Fruit fly (Drosophila melanogaster) whole organism, embryonic: Measurements from ENCODE around the gene Ir87a.

Experiments used
- BEAF-32 ChIP-seq: fragments of 200-800 bp; sonication (Bioruptor generic); optimal IDR thresholded peaks from 3 replicates; lab custom pipeline; 2017; ENCODE audit warnings: missing biosample characterization, missing genetic modification characterization, mild to moderate bottlenecking, moderate library complexity, missing genetic modification reagents
- CG10543 ChIP-seq: fragments of 200-800 bp; sonication (Bioruptor generic); optimal IDR thresholded peaks from 3 replicates; lab custom pipeline; 2017; ENCODE audit warnings: missing biosample characterization, mild to moderate bottlenecking, missing genetic modification characterization, moderate library complexity
- CG12071 ChIP-seq: fragments of 200-800 bp; sonication (Bioruptor generic); optimal IDR thresholded peaks from 3 replicates; lab custom pipeline; 2018; ENCODE audit warnings: missing biosample characterization, mild to moderate bottlenecking, missing genetic modification characterization
- CG12104 ChIP-seq: fragments of 200-800 bp; sonication (Bioruptor generic); optimal IDR thresholded peaks from 3 replicates; lab custom pipeline; 2016; ENCODE audit warnings: missing biosample characterization, missing genetic modification characterization
- CG12299 ChIP-seq: fragments of 200-800 bp; sonication (Bioruptor generic); optimal IDR thresholded peaks from 2 replicates; lab custom pipeline; 2018; ENCODE audit warnings: missing biosample characterization, mild to moderate bottlenecking, missing genetic modification characterization
- CG1233 ChIP-seq: fragments of 200-800 bp; sonication (Bioruptor generic); optimal IDR thresholded peaks from 4 replicates; lab custom pipeline; 2018; ENCODE audit warnings: missing biosample characterization, mild to moderate bottlenecking, missing genetic modification characterization
- CG12659 ChIP-seq: fragments of 200-800 bp; sonication (Bioruptor generic); optimal IDR thresholded peaks from 3 replicates; lab custom pipeline; 2017; ENCODE audit warnings: mild to moderate bottlenecking, missing biosample characterization, missing genetic modification reagents, missing genetic modification characterization
- CG13624 ChIP-seq: fragments of 200-800 bp; sonication (Bioruptor generic); optimal IDR thresholded peaks from 2 replicates; lab custom pipeline; 2016; ENCODE audit warnings: missing biosample characterization, missing genetic modification characterization
- CG13775 ChIP-seq: fragments of 200-800 bp; sonication (Bioruptor generic); optimal IDR thresholded peaks from 3 replicates; lab custom pipeline; 2017; ENCODE audit warnings: missing biosample characterization, mild to moderate bottlenecking, missing genetic modification characterization
- CG14965 ChIP-seq: fragments of 200-800 bp; sonication (Bioruptor generic); optimal IDR thresholded peaks from 2 replicates; lab custom pipeline; 2016; ENCODE audit warnings: missing biosample characterization, missing genetic modification characterization, borderline replicate concordance
- CG15269 ChIP-seq: fragments of 200-800 bp; sonication (Bioruptor generic); optimal IDR thresholded peaks from 2 replicates; lab custom pipeline; 2018; ENCODE audit warnings: missing biosample characterization, mild to moderate bottlenecking, missing genetic modification characterization, moderate library complexity
- CG15696 ChIP-seq: fragments of 200-800 bp; sonication (Bioruptor generic); optimal IDR thresholded peaks from 2 replicates; lab custom pipeline; 2019; ENCODE audit warnings: missing biosample characterization, mild to moderate bottlenecking, missing genetic modification characterization, moderate library complexity
- CG1603 ChIP-seq: fragments of 200-800 bp; sonication (Bioruptor generic); optimal IDR thresholded peaks from 2 replicates; lab custom pipeline; 2019; ENCODE audit warnings: missing biosample characterization, mild to moderate bottlenecking, missing genetic modification characterization, moderate library complexity
- CG17328 ChIP-seq: fragments of 200-800 bp; sonication (Bioruptor generic); IDR thresholded peaks from 2 replicates; pipeline ENCODE4 v1.3.6; 2022; ENCODE audit warnings: missing biosample characterization, missing genetic modification characterization
- CG18619 ChIP-seq: fragments of 200-800 bp; sonication (Bioruptor generic); optimal IDR thresholded peaks from 3 replicates; lab custom pipeline; 2017; ENCODE audit warnings: missing biosample characterization, mild to moderate bottlenecking, missing genetic modification characterization
- CG2129 ChIP-seq: fragments of 200-800 bp; sonication (Bioruptor generic); IDR thresholded peaks from 2 replicates; pipeline ENCODE4 v1.3.6; 2022; ENCODE audit warnings: missing biosample characterization, missing genetic modification characterization; ENCODE audit not compliant: partially characterized antibody
- CG2202 ChIP-seq: fragments of 200-800 bp; sonication (Bioruptor generic); optimal IDR thresholded peaks from 2 replicates; lab custom pipeline; 2018; ENCODE audit warnings: missing biosample characterization, mild to moderate bottlenecking, missing genetic modification characterization
- CG3407 ChIP-seq: fragments of 200-800 bp; sonication (Bioruptor generic); optimal IDR thresholded peaks from 2 replicates; lab custom pipeline; 2018; ENCODE audit warnings: missing biosample characterization, mild to moderate bottlenecking, missing genetic modification characterization
- CG4424 ChIP-seq: fragments of 200-800 bp; sonication (Bioruptor generic); optimal IDR thresholded peaks from 3 replicates; lab custom pipeline; 2016; ENCODE audit warnings: missing biosample characterization, missing genetic modification characterization
- CG7271 ChIP-seq: fragments of 200-800 bp; sonication (Bioruptor generic); optimal IDR thresholded peaks from 2 replicates; lab custom pipeline; 2018; ENCODE audit warnings: missing biosample characterization, mild to moderate bottlenecking, missing genetic modification characterization, moderate library complexity
- CG7556 ChIP-seq: fragments of 200-800 bp; sonication (Bioruptor generic); optimal IDR thresholded peaks from 2 replicates; lab custom pipeline; 2017; ENCODE audit warnings: missing biosample characterization, mild to moderate bottlenecking, missing genetic modification characterization
- CG8089 ChIP-seq: fragments of 200-800 bp; sonication (Bioruptor generic); optimal IDR thresholded peaks from 3 replicates; lab custom pipeline; 2016; ENCODE audit warnings: missing biosample characterization, missing genetic modification characterization
- CG8359 ChIP-seq: fragments of 200-800 bp; sonication (Bioruptor generic); optimal IDR thresholded peaks from 2 replicates; lab custom pipeline; 2017; ENCODE audit warnings: missing biosample characterization, mild to moderate bottlenecking, missing genetic modification characterization, borderline replicate concordance
- CG8478 ChIP-seq: fragments of >200 bp; optimal IDR thresholded peaks from 2 replicates; lab custom pipeline; 2018
- Chrac-16 ChIP-seq: fragments of 200-800 bp; sonication (Bioruptor generic); optimal IDR thresholded peaks from 3 replicates; lab custom pipeline; 2016; ENCODE audit warnings: missing biosample characterization, missing genetic modification characterization
- Gug ChIP-seq: fragments of 200-800 bp; sonication (Bioruptor generic); IDR thresholded peaks from 4 replicates; pipeline ENCODE4 v1.3.6; 2022; ENCODE audit warnings: missing biosample characterization, missing genetic modification characterization
- NK7.1 ChIP-seq: fragments of 200-800 bp; sonication (Bioruptor generic); optimal IDR thresholded peaks from 3 replicates; lab custom pipeline; 2016; ENCODE audit warnings: missing biosample characterization, missing genetic modification characterization
- Ptx1 ChIP-seq: fragments of 200-800 bp; sonication (Bioruptor generic); IDR thresholded peaks from 2 replicates; pipeline ENCODE4 v1.3.6; 2022; ENCODE audit warnings: missing biosample characterization, missing genetic modification characterization
- Sry-δ ChIP-seq: fragments of 200-800 bp; sonication (Bioruptor generic); optimal IDR thresholded peaks from 2 replicates; lab custom pipeline; 2016; ENCODE audit warnings: missing biosample characterization, missing genetic modification characterization
- bcd ChIP-seq: fragments of 200-800 bp; sonication (Bioruptor generic); optimal IDR thresholded peaks from 2 replicates; lab custom pipeline; 2017; ENCODE audit warnings: missing biosample characterization, mild to moderate bottlenecking, missing genetic modification characterization
- bigmax ChIP-seq: fragments of 200-800 bp; sonication (Bioruptor generic); optimal IDR thresholded peaks from 2 replicates; lab custom pipeline; 2018; ENCODE audit warnings: missing biosample characterization, mild to moderate bottlenecking, missing genetic modification characterization
- btn ChIP-seq: fragments of 200-800 bp; sonication (Bioruptor generic); optimal IDR thresholded peaks from 2 replicates; lab custom pipeline; 2016; ENCODE audit warnings: missing biosample characterization, missing genetic modification characterization
- ci ChIP-seq: fragments of 200-800 bp; sonication (Bioruptor generic); IDR thresholded peaks from 3 replicates; pipeline ENCODE4 v1.3.6; 2022; ENCODE audit warnings: missing biosample characterization, missing genetic modification characterization
- croc ChIP-seq: fragments of 200-800 bp; sonication (Bioruptor generic); conservative IDR thresholded peaks from 3 replicates; pipeline ENCODE4 v1.3.6; 2022; ENCODE audit warnings: missing biosample characterization, missing genetic modification characterization
- ems ChIP-seq: fragments of 200-800 bp; sonication (Bioruptor generic); optimal IDR thresholded peaks from 3 replicates; lab custom pipeline; 2016; ENCODE audit warnings: missing biosample characterization, missing genetic modification characterization
- ewg ChIP-seq: fragments of 200-800 bp; sonication (Bioruptor generic); optimal IDR thresholded peaks from 3 replicates; lab custom pipeline; 2017; ENCODE audit warnings: mild to moderate bottlenecking, missing biosample characterization, missing genetic modification reagents, missing genetic modification characterization
- fd64A ChIP-seq: fragments of 200-800 bp; sonication (Bioruptor generic); optimal IDR thresholded peaks from 3 replicates; lab custom pipeline; 2018; ENCODE audit warnings: missing biosample characterization, mild to moderate bottlenecking, missing genetic modification characterization
- jing ChIP-seq: fragments of 200-800 bp; sonication (Bioruptor generic); optimal IDR thresholded peaks from 2 replicates; lab custom pipeline; 2018; ENCODE audit warnings: missing biosample characterization, mild to moderate bottlenecking, missing genetic modification characterization
- klu ChIP-seq: fragments of 200-800 bp; sonication (Bioruptor generic); IDR thresholded peaks from 2 replicates; pipeline ENCODE4 v1.3.6; 2022; ENCODE audit warnings: missing biosample characterization, missing genetic modification characterization
- pan ChIP-seq, 4 experiments: fragments of >200 bp in 3 of 4; fragments of 200-800 bp in 1 of 4; sonication (Bioruptor generic) in 1 of 4; optimal IDR thresholded peaks in 3 of 4; IDR thresholded peaks in 1 of 4; 2 replicates each; pipeline versions ENCODE4 v1.3.6 to Lab custom; 2017 to 2022; ENCODE audit warnings: missing biosample characterization in 2 of 4, missing genetic modification characterization in 2 of 4, mixed read lengths in 1 of 4
- pb ChIP-seq: fragments of 200-800 bp; sonication (Bioruptor generic); optimal IDR thresholded peaks from 3 replicates; lab custom pipeline; 2016; ENCODE audit warnings: missing biosample characterization, missing genetic modification characterization
- schlank ChIP-seq: fragments of 200-800 bp; sonication (Bioruptor generic); optimal IDR thresholded peaks from 2 replicates; lab custom pipeline; 2018; ENCODE audit warnings: missing biosample characterization, mild to moderate bottlenecking, missing genetic modification characterization
- sens ChIP-seq: fragments of 200-800 bp; sonication (Bioruptor generic); peaks from one replicate; lab custom pipeline; 2016; ENCODE audit warnings: missing biosample characterization, missing genetic modification characterization
- shn ChIP-seq: fragments of 200-800 bp; sonication (Bioruptor generic); optimal IDR thresholded peaks from 3 replicates; lab custom pipeline; 2016; ENCODE audit warnings: missing biosample characterization, missing genetic modification characterization
- so ChIP-seq: fragments of 200-800 bp; sonication (Bioruptor generic); IDR thresholded peaks from 3 replicates; pipeline ENCODE4 v1.3.6; 2022; ENCODE audit warnings: missing biosample characterization, missing genetic modification characterization
- trem ChIP-seq: fragments of 200-800 bp; optimal IDR thresholded peaks from 3 replicates; lab custom pipeline; 2019; ENCODE audit warnings: missing biosample characterization, mild to moderate bottlenecking, missing genetic modification characterization, moderate library complexity
- zen2 ChIP-seq: fragments of 200-800 bp; sonication (Bioruptor generic); IDR thresholded peaks from 3 replicates; pipeline ENCODE4 v1.3.6; 2022; ENCODE audit warnings: missing biosample characterization, missing genetic modification characterization; ENCODE audit not compliant: partially characterized antibody
- zfh1 ChIP-seq: fragments of 200-800 bp; sonication (Bioruptor generic); IDR thresholded peaks from 3 replicates; pipeline ENCODE4 v1.3.6; 2022; ENCODE audit warnings: missing biosample characterization, missing genetic modification characterization

Ir87a gene

dm6 chr3R:13381744-13382435 lies 38.2 kb upstream of the Ir87a start, which contains the start of the genes mRpS21 and Droj2 (continued):
- TF ChIP-seq ewg (GFP tag; lab: Kevin White, UChicago) (peak; percentile 26), CG8478 (lab: Kevin White, UChicago) (no peak), CG2202 (tag; lab: Kevin White, UChicago) (no peak), CG12104 (peak; percentile 1), sens (GFP tag; lab: Kevin White, UChicago) (peak; percentile 92), schlank (tag; lab: Kevin White, UChicago) (no peak), jing (GFP tag; lab: Kevin White, UChicago) (no peak), Chrac-16 (GFP tag; lab: Kevin White, UChicago) (peak; percentile 65), bigmax (no peak), fd64A (no peak), CG7556 (GFP tag; lab: Kevin White, UChicago) (peak; percentile 22), zfh1 (GFP tag; lab: Robert Waterston, UW) (0 out of 3 replicates have a peak, but pooled peaks have one; percentile 28), CG1233 (GFP tag; lab: Kevin White, UChicago) (no peak), CG12071 (no peak), CG13775 (GFP tag; lab: Kevin White, UChicago) (peak; percentile 56), CG4424 (GFP tag; lab: Kevin White, UChicago) (peak; percentile 36), pan (optimal IDR thresholded peaks at IDR 0.05; lab: Kevin White, UChicago) (no peak), pan (GFP tag; optimal IDR thresholded peaks at IDR 0.05 in 1 of 2, IDR thresholded peaks at IDR 0.05 in 1 of 2) (no peak), klu (peak; percentile 35; the same call in 1 of the 2 replicates), ems (GFP tag; lab: Kevin White, UChicago) (peak; percentile 15), bcd (GFP tag; lab: Kevin White, UChicago) (peak; percentile 57), CG2129 (no peak), Ptx1 (peak; percentile 37; the same call in 1 of the 2 replicates), zen2 (GFP tag; lab: Robert Waterston, UW) (no peak), CG12299 (tag; lab: Kevin White, UChicago) (peak; percentile 18), btn (no peak), CG7271 (tag; lab: Kevin White, UChicago) (no peak), CG1603 (tag; lab: Kevin White, UChicago) (peak; percentile 24), so (GFP tag; lab: Robert Waterston, UW) (no peak), CG13624 (peak; percentile 71), CG15269 (peak; percentile 46), NK7.1 (GFP tag; lab: Kevin White, UChicago) (peak; percentile 6), CG8359 (no peak), CG8089 (GFP tag; lab: Kevin White, UChicago) (no peak), shn (GFP tag; lab: Kevin White, UChicago) (no peak), CG14965 (no peak), CG17328 (GFP tag; lab: Robert Waterston, UW) (peak; percentile 14; the same call in 1 of the 2 replicates), croc (GFP tag; lab: Robert Waterston, UW) (peak; percentile 17; the same call in 1 of the 3 replicates), trem (tag; lab: Kevin White, UChicago) (peak; percentile 62), CG10543 (GFP tag; lab: Kevin White, UChicago) (peak; percentile 81), BEAF-32 (GFP tag; lab: Kevin White, UChicago) (peak; percentile 65), CG3407 (GFP tag; lab: Kevin White, UChicago) (no peak), Sry-δ (GFP tag; lab: Kevin White, UChicago) (peak; percentile 41), ci (0 out of 3 replicates have a peak, but pooled peaks have one; percentile 48), CG12659 (GFP tag; lab: Kevin White, UChicago) (peak; percentile 85), Gug (0 out of 4 replicates have a peak, but pooled peaks have one; percentile 12), pb (no peak), CG18619 (GFP tag; lab: Kevin White, UChicago) (peak; percentile 15), CG15696 (tag; lab: Kevin White, UChicago) (peak; percentile 57)
